Fruit fly (Drosophila melanogaster): ENCODE data around the gene pigeon.
A peak's percentile ranks its signal among the peaks of the same experiment; 100 is the strongest.

The pigeon gene

dm6 chr2L:19156737-19157287 is 29.0 kb upstream of the pigeon start:
- TF ChIP-seq CG9948 (tag; optimal IDR thresholded peaks at IDR 0.05) (no peak), CG34367 (tag; optimal IDR thresholded peaks at IDR 0.05) (no peak), CG10348 (GFP tag; IDR thresholded peaks at IDR 0.05) (no peak), CG4496 (GFP tag; IDR thresholded peaks at IDR 0.05) (peak; percentile 28; the same call in 1 of the 3 replicates), CG8301 (tag; optimal IDR thresholded peaks at IDR 0.05) (no peak), gl (tag; optimal IDR thresholded peaks at IDR 0.05) (no peak), fd96Ca (GFP tag; IDR thresholded peaks at IDR 0.05) (no peak), CG12605 (GFP tag; IDR thresholded peaks at IDR 0.05) (no peak), CG15710 (tag; optimal IDR thresholded peaks at IDR 0.05) (no peak), Snoo (tag; optimal IDR thresholded peaks at IDR 0.05) (no peak), EcR (GFP tag; optimal IDR thresholded peaks at IDR 0.05) (peak; percentile 94), rn (GFP tag; IDR thresholded peaks at IDR 0.05) (no peak), CG8159 (tag; optimal IDR thresholded peaks at IDR 0.05) (no peak)

dm6 chr2L:19158005-19158666 is 27.7 kb upstream of the pigeon start:
- no peak for TF ChIP-seq CG8301 (tag; optimal IDR thresholded peaks at IDR 0.05)
- no peak for TF ChIP-seq CG10348 (GFP tag; IDR thresholded peaks at IDR 0.05)
- TF ChIP-seq Pif1B (GFP tag; optimal IDR thresholded peaks at IDR 0.05): peak; percentile 24
- TF ChIP-seq CG8159 (tag; optimal IDR thresholded peaks at IDR 0.05): peak; percentile 45
- TF ChIP-seq Snoo (tag; optimal IDR thresholded peaks at IDR 0.05): peak; percentile 41
- peak; percentile 52 for TF ChIP-seq Pif1A (GFP tag; optimal IDR thresholded peaks at IDR 0.05)
- TF ChIP-seq CG4496 (GFP tag; IDR thresholded peaks at IDR 0.05): peak; percentile 7; the same call in 1 of the 3 replicates
- peak; percentile 61; the same call in 1 of the 2 replicates for TF ChIP-seq Ets98B (GFP tag; IDR thresholded peaks at IDR 0.05)
- peak; percentile 6 for TF ChIP-seq CG34367 (tag; optimal IDR thresholded peaks at IDR 0.05)
- TF ChIP-seq CG13204 (GFP tag; optimal IDR thresholded peaks at IDR 0.05): peak; percentile 43
- peak; percentile 47; the same call in 1 of the 2 replicates for TF ChIP-seq CG12605 (GFP tag; IDR thresholded peaks at IDR 0.05)
- peak; percentile 99 for TF ChIP-seq EcR (GFP tag; optimal IDR thresholded peaks at IDR 0.05)
- TF ChIP-seq CG17806 (tag; optimal IDR thresholded peaks at IDR 0.05): peak; percentile 3
- no peak for TF ChIP-seq CG9948 (tag; optimal IDR thresholded peaks at IDR 0.05)

- TF ChIP-seq CG12605 (GFP tag; IDR thresholded peaks at IDR 0.05) (no peak), CG10348 (GFP tag; IDR thresholded peaks at IDR 0.05) (no peak), Pif1A (GFP tag; optimal IDR thresholded peaks at IDR 0.05) (peak; percentile 51), fd96Ca (GFP tag; IDR thresholded peaks at IDR 0.05) (peak; percentile 67; the same call in 2 of the 3 replicates), CG32121 (GFP tag; IDR thresholded peaks at IDR 0.05) (peak; percentile 55), CG13204 (GFP tag; optimal IDR thresholded peaks at IDR 0.05) (no peak), CG14655 (GFP tag; optimal IDR thresholded peaks at IDR 0.05) (peak; percentile 70), Ets98B (GFP tag; IDR thresholded peaks at IDR 0.05) (peak; percentile 43; the same call in 1 of the 2 replicates), CG8301 (tag; optimal IDR thresholded peaks at IDR 0.05) (peak; percentile 61), CG34367 (tag; optimal IDR thresholded peaks at IDR 0.05) (no peak), D1 (tag; optimal IDR thresholded peaks at IDR 0.05) (no peak), CG4496 (GFP tag; IDR thresholded peaks at IDR 0.05) (peak; percentile 61), CG17806 (tag; optimal IDR thresholded peaks at IDR 0.05) (peak; percentile 33), CG8159 (tag; optimal IDR thresholded peaks at IDR 0.05) (peak; percentile 53), rn (GFP tag; IDR thresholded peaks at IDR 0.05) (0 out of 2 replicates have a peak, but pooled peaks have one; percentile 21), gl (tag; optimal IDR thresholded peaks at IDR 0.05) (no peak), EcR (GFP tag; optimal IDR thresholded peaks at IDR 0.05) (peak; percentile 43), Snoo (tag; optimal IDR thresholded peaks at IDR 0.05) (peak; percentile 27), CG15710 (tag; optimal IDR thresholded peaks at IDR 0.05) (peak; percentile 29), Pif1B (GFP tag; optimal IDR thresholded peaks at IDR 0.05) (peak; percentile 10), CG9948 (tag; optimal IDR thresholded peaks at IDR 0.05) (peak; percentile 26)
Measured at dm6 chr2L:19158679-19159551, 26.9 kb upstream of the pigeon start.

DNA sequence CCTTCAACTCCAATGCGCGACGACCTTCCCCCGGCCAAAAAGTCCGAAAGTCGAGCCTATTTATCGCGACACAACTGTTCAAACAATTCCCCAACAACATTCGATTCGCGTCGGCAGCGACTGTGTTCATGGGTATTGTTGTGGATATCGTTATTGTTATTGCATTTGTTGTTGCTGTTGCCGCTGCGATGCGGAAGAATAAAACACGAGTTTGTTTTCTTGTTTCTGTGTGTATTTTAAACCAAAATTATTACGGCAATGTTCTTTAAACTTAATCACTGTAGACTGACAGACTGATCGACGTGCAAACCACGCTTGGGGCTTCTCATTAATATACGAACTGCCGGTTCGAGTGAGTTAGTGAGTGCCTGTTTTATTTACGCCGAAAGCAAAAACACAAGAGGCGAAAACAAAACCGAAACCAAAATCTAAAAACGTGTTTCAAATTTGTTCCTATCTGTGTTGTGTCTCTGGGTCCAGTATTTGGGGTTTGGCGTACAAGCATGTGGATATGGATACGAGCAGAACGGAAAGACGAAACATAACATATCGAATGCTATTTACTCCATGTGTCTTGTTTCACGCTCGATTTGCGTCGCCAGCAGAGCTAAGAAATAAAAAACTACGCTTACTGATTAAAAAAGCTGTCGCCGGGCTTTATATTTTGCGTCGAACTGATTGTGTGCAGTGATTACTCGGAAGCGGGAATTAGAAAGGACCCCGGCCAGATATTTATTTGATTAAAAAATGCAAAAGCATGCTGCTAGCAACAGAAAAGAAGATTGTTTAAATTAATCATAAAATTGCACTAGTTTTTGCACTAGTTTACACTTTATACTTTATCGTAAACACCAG is 26.1 kb upstream of the pigeon start:
- TF ChIP-seq Pif1B (GFP tag; optimal IDR thresholded peaks at IDR 0.05): no peak
- no peak for TF ChIP-seq CG32121 (GFP tag; IDR thresholded peaks at IDR 0.05)
- no peak for TF ChIP-seq Ets98B (GFP tag; IDR thresholded peaks at IDR 0.05)
- TF ChIP-seq CG15710 (tag; optimal IDR thresholded peaks at IDR 0.05): no peak
- TF ChIP-seq rn (GFP tag; IDR thresholded peaks at IDR 0.05): 0 out of 2 replicates have a peak, but pooled peaks have one; percentile 0
- no peak for TF ChIP-seq CG14655 (GFP tag; optimal IDR thresholded peaks at IDR 0.05)
- peak; percentile 2; the same call in 1 of the 3 replicates for TF ChIP-seq CG4496 (GFP tag; IDR thresholded peaks at IDR 0.05)
- TF ChIP-seq D1 (tag; optimal IDR thresholded peaks at IDR 0.05): no peak
- no peak for TF ChIP-seq EcR (GFP tag; optimal IDR thresholded peaks at IDR 0.05)
- no peak for TF ChIP-seq CG9948 (tag; optimal IDR thresholded peaks at IDR 0.05)
- no peak for TF ChIP-seq Pif1A (GFP tag; optimal IDR thresholded peaks at IDR 0.05)
- TF ChIP-seq CG12605 (GFP tag; IDR thresholded peaks at IDR 0.05): no peak
